Worm (Caenorhabditis elegans) whole organism, L2 larva: ENCODE measurements around the gene sptl-1.
A peak's percentile ranks its signal among the peaks of the same experiment; 100 is the strongest.

ENCODE experiments used
- F13H6.1 ChIP-seq: sonication (generic microtip); optimal IDR thresholded peaks from 2 replicates; lab custom pipeline; 2016; ENCODE audit warnings: missing genetic modification characterization, missing compliant biosample characterization
- R02D3.7 ChIP-seq: fragments of 150-350 bp; optimal IDR thresholded peaks from 2 replicates; lab custom pipeline; 2014; ENCODE audit warnings: missing biosample characterization, missing genetic modification characterization
- Y55F3AM.14 ChIP-seq: fragments of 200-800 bp; sonication (Bioruptor generic); optimal IDR thresholded peaks from 2 replicates; lab custom pipeline; 2018; ENCODE audit warnings: mild to moderate bottlenecking, missing genetic modification characterization, missing compliant biosample characterization
- ZK546.5 ChIP-seq: sonication (generic microtip); optimal IDR thresholded peaks from 2 replicates; lab custom pipeline; 2017; ENCODE audit warnings: missing biosample characterization, missing genetic modification characterization
- alr-1 ChIP-seq: fragments of 150-350 bp; optimal IDR thresholded peaks from 2 replicates; lab custom pipeline; 2014; ENCODE audit warnings: missing biosample characterization, missing genetic modification characterization
- aly-2 ChIP-seq: fragments of 150-350 bp; optimal IDR thresholded peaks from 2 replicates; lab custom pipeline; 2014; ENCODE audit warnings: missing biosample characterization, missing genetic modification characterization
- ama-1 ChIP-seq: fragments of 150-350 bp; optimal IDR thresholded peaks from 2 replicates; lab custom pipeline; 2018; ENCODE audit warnings: inconsistent platforms
- blmp-1 ChIP-seq: sonication (generic microtip); optimal IDR thresholded peaks from 2 replicates; lab custom pipeline; 2017; ENCODE audit warnings: missing genetic modification characterization, mild to moderate bottlenecking, missing compliant biosample characterization, antibody characterized with exemption, moderate library complexity; ENCODE audit not compliant: insufficient read depth
- ceh-16 ChIP-seq: fragments of 150-350 bp; optimal IDR thresholded peaks from 2 replicates; lab custom pipeline; 2014; ENCODE audit warnings: missing biosample characterization, missing genetic modification characterization
- crh-2 ChIP-seq: sonication (generic microtip); optimal IDR thresholded peaks from 2 replicates; lab custom pipeline; 2017; ENCODE audit warnings: missing biosample characterization, missing genetic modification characterization
- dmd-4 ChIP-seq: sonication (generic microtip); optimal IDR thresholded peaks from 2 replicates; lab custom pipeline; 2017; ENCODE audit warnings: missing biosample characterization, missing genetic modification characterization
- egl-27 ChIP-seq: sonication (generic microtip); optimal IDR thresholded peaks from 3 replicates; lab custom pipeline; 2017; ENCODE audit warnings: missing biosample characterization, missing genetic modification reagents, missing genetic modification characterization
- elt-1 ChIP-seq: fragments of 150-350 bp; optimal IDR thresholded peaks from 2 replicates; lab custom pipeline; 2014; ENCODE audit warnings: missing biosample characterization, missing genetic modification characterization
- elt-3 ChIP-seq: sonication (generic microtip); optimal IDR thresholded peaks from 2 replicates; lab custom pipeline; 2017; ENCODE audit warnings: missing biosample characterization, missing genetic modification characterization
- fos-1 ChIP-seq: fragments of 150-350 bp; optimal IDR thresholded peaks from 2 replicates; lab custom pipeline; 2014; ENCODE audit warnings: missing biosample characterization, missing genetic modification characterization
- gmeb-1 ChIP-seq: fragments of 150-350 bp; optimal IDR thresholded peaks from 2 replicates; lab custom pipeline; 2014; ENCODE audit warnings: missing biosample characterization, missing genetic modification characterization
- lin-11 ChIP-seq: fragments of 150-350 bp; sonication (generic microtip); optimal IDR thresholded peaks from 2 replicates; lab custom pipeline; 2014; ENCODE audit warnings: missing biosample characterization, missing genetic modification characterization, inconsistent platforms, mixed read lengths
- lin-39 ChIP-seq: fragments of 150-350 bp; optimal IDR thresholded peaks from 2 replicates; lab custom pipeline; 2014; ENCODE audit warnings: missing biosample characterization, missing genetic modification reagents, missing genetic modification characterization
- lsy-2 ChIP-seq, 2 experiments: fragments of 150-350 bp in 1 of 2; sonication (generic microtip) in 1 of 2; optimal IDR thresholded peaks; 2 replicates each; lab custom pipeline; 2014 to 2017; ENCODE audit warnings: missing biosample characterization in 2 of 2, missing genetic modification characterization in 2 of 2
- mab-5 ChIP-seq: fragments of 150-350 bp; optimal IDR thresholded peaks from 2 replicates; lab custom pipeline; 2014; ENCODE audit warnings: missing biosample characterization, missing genetic modification characterization
- mbf-1 ChIP-seq: sonication (generic microtip); optimal IDR thresholded peaks from 2 replicates; lab custom pipeline; 2017; ENCODE audit warnings: missing biosample characterization, missing genetic modification characterization
- mdl-1 ChIP-seq, 2 experiments: fragments of 150-350 bp in 1 of 2; sonication (generic microtip) in 1 of 2; optimal IDR thresholded peaks; 2 replicates each; lab custom pipeline; 2017; ENCODE audit warnings: missing biosample characterization in 2 of 2, missing genetic modification characterization in 2 of 2
- nhr-10 ChIP-seq: sonication (generic microtip); optimal IDR thresholded peaks from 2 replicates; lab custom pipeline; 2017; ENCODE audit warnings: missing biosample characterization, missing genetic modification characterization
- nhr-129 ChIP-seq: fragments of 150-350 bp; optimal IDR thresholded peaks from 2 replicates; lab custom pipeline; 2014; ENCODE audit warnings: missing biosample characterization, missing genetic modification characterization
- nhr-21 ChIP-seq: fragments of 150-350 bp; optimal IDR thresholded peaks from 2 replicates; lab custom pipeline; 2014; ENCODE audit warnings: missing biosample characterization, missing genetic modification characterization
- nhr-23 ChIP-seq: fragments of 150-350 bp; optimal IDR thresholded peaks from 2 replicates; lab custom pipeline; 2014; ENCODE audit warnings: missing biosample characterization, missing genetic modification reagents, missing genetic modification characterization
- nhr-25 ChIP-seq: fragments of 150-350 bp; sonication (generic microtip); optimal IDR thresholded peaks from 3 replicates; lab custom pipeline; 2014; ENCODE audit warnings: missing biosample characterization, missing genetic modification characterization
- nhr-6 ChIP-seq: fragments of 150-350 bp; optimal IDR thresholded peaks from 2 replicates; lab custom pipeline; 2014; ENCODE audit warnings: missing biosample characterization, missing genetic modification characterization
- nhr-77 ChIP-seq: fragments of 150-350 bp; optimal IDR thresholded peaks from 2 replicates; lab custom pipeline; 2014; ENCODE audit warnings: missing biosample characterization, missing genetic modification characterization
- peb-1 ChIP-seq: fragments of 150-350 bp; optimal IDR thresholded peaks from 2 replicates; lab custom pipeline; 2014; ENCODE audit warnings: missing biosample characterization, missing genetic modification characterization
- sem-4 ChIP-seq: fragments of 150-350 bp; optimal IDR thresholded peaks from 2 replicates; lab custom pipeline; 2014; ENCODE audit warnings: missing biosample characterization, missing genetic modification reagents, missing genetic modification characterization
- skn-1 ChIP-seq: sonication (generic microtip); optimal IDR thresholded peaks from 2 replicates; lab custom pipeline; 2017; ENCODE audit warnings: missing biosample characterization, missing genetic modification characterization
- sma-3 ChIP-seq: sonication (generic microtip); optimal IDR thresholded peaks from 2 replicates; lab custom pipeline; 2016; ENCODE audit warnings: missing genetic modification reagents, missing genetic modification characterization, missing compliant biosample characterization
- sma-9 ChIP-seq, 2 experiments: fragments of 150-350 bp in 1 of 2; sonication (generic microtip) in 1 of 2; optimal IDR thresholded peaks; 2 replicates each; lab custom pipeline; 2014 to 2016; ENCODE audit warnings: missing genetic modification characterization in 2 of 2, mild to moderate bottlenecking in 1 of 2, missing biosample characterization in 1 of 2, missing compliant biosample characterization in 1 of 2, missing genetic modification reagents in 1 of 2, moderate library complexity in 1 of 2
- snpc-4 ChIP-seq: fragments of 150-350 bp; optimal IDR thresholded peaks from 2 replicates; lab custom pipeline; 2014; ENCODE audit warnings: missing biosample characterization, missing genetic modification characterization
- unc-39 ChIP-seq: fragments of 150-350 bp; optimal IDR thresholded peaks from 2 replicates; lab custom pipeline; 2014; ENCODE audit warnings: missing biosample characterization, missing genetic modification characterization
- unc-55 ChIP-seq: fragments of 150-350 bp; sonication (generic microtip); optimal IDR thresholded peaks from 3 replicates; lab custom pipeline; 2014; ENCODE audit warnings: missing biosample characterization, missing genetic modification reagents, missing genetic modification characterization
- unc-62 ChIP-seq: fragments of 150-350 bp; optimal IDR thresholded peaks from 2 replicates; lab custom pipeline; 2014; ENCODE audit warnings: missing biosample characterization, missing genetic modification reagents, missing genetic modification characterization
- zag-1 ChIP-seq: fragments of 150-350 bp; optimal IDR thresholded peaks from 2 replicates; lab custom pipeline; 2014; ENCODE audit warnings: missing biosample characterization, missing genetic modification characterization
- ztf-1 ChIP-seq: fragments of 200-800 bp; sonication (Bioruptor generic); conservative IDR thresholded peaks from 2 replicates; pipeline ENCODE4 v1.3.6; 2022; ENCODE audit warnings: missing genetic modification characterization, missing compliant biosample characterization
- ztf-11 ChIP-seq: sonication (generic microtip); optimal IDR thresholded peaks from 2 replicates; lab custom pipeline; 2017; ENCODE audit warnings: missing biosample characterization, missing genetic modification characterization
- ztf-4 ChIP-seq: fragments of 150-350 bp; optimal IDR thresholded peaks from 2 replicates; lab custom pipeline; 2014; ENCODE audit warnings: missing biosample characterization, missing genetic modification characterization

The sptl-1 gene

DNA sequence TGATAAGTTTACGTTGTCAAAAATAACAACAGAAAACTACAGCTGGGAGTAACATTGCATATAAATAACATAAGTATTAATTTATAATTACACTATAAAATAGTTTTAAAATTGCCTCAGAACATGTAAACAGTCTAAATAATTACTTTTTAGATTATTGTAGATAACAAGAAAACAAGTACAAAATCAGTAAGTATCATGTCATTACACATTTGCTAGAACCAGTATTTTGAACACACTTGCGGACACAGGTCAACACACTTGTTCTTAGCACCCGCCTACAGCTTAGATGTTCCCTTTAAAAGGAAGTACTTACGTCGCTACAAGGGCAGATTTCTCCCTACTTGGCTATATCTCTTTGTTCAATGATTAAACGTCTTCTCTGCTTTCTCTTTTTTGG is 17.5 kb upstream of the sptl-1 start, which contains the start of gene F23F1.2:
TSS of gene F23F1.2 (plus strand) at position 301 of the 400 bp plus-strand sequence.
- TF ChIP-seq mbf-1 (no peak), sma-9 (GFP tag; optimal IDR thresholded peaks at IDR 0.05; lab: Kevin White, UChicago) (no peak), sma-9 (tag; optimal IDR thresholded peaks at IDR 0.05; lab: Kevin White, UChicago) (no peak), ZK546.5 (tag; lab: Kevin White, UChicago) (no peak), zag-1 (no peak), crh-2 (tag; lab: Kevin White, UChicago) (no peak), mab-5 (no peak), blmp-1 (tag; lab: Kevin White, UChicago) (no peak), dmd-4 (no peak), mdl-1 (tag; optimal IDR thresholded peaks at IDR 0.05; lab: Kevin White, UChicago) (no peak), skn-1 (tag; lab: Kevin White, UChicago) (no peak), peb-1 (tag; lab: Kevin White, UChicago) (no peak), unc-39 (tag; lab: Kevin White, UChicago) (no peak), ceh-16 (tag; lab: Kevin White, UChicago) (no peak), gmeb-1 (tag; lab: Kevin White, UChicago) (no peak)

DNA sequence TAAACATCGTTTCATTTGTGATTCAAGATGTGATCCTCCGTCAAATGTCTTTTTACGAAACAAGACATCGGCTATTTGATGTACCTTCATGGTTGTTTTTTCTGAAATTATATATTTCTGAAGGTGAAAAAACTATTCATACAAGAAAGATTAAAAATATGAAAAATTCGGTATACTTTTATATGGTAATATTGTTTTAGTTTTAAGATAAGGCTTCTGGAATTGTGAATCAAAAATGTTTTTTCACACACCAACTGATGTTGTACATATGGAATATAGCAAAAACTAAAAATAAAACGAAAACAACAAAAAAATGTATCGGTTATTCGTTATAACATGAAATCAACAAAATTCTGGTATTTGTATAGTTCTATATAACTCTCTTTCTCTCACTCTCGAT is 14.2 kb upstream of the sptl-1 start, which contains the start of gene F23F1.6:
TSS of gene F23F1.6 (minus strand) at position 101 of the 400 bp plus-strand sequence.
- no peak for TF ChIP-seq blmp-1 (tag; lab: Kevin White, UChicago)
- no peak for TF ChIP-seq ztf-4 (tag; lab: Kevin White, UChicago)
- no peak for TF ChIP-seq snpc-4 (tag; lab: Kevin White, UChicago)
- no peak for TF ChIP-seq unc-39 (tag; lab: Kevin White, UChicago)

DNA sequence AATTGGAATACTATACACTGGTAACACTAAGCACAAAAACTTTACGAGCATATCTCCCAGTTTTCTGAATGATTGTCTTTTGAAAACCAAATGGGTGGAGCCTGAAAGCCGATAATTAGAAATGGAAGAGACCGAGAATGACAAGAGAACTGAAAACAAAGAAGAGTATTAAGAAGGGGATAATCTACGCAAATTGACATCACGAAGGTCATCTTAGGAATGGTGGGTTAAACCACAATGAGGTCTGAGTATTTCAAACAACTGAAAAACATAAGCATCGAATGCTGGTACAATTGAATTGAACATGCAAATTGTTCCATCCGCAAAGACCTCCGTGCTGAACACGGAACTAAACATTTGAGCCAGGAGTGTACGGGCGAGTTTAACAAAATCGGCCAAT is 12.0 kb upstream of the sptl-1 start, which contains the start of gene spp-24:
TSS of gene spp-24 (minus strand) at position 101 of the 400 bp plus-strand sequence.
- TF ChIP-seq dmd-4 (no peak), aly-2 (tag; lab: Kevin White, UChicago) (no peak), nhr-23 (tag; lab: Kevin White, UChicago) (no peak), ztf-11 (no peak), nhr-129 (tag; lab: Kevin White, UChicago) (no peak), sma-3 (GFP tag; lab: Kevin White, UChicago) (no peak), nhr-6 (tag; lab: Kevin White, UChicago) (no peak)

DNA sequence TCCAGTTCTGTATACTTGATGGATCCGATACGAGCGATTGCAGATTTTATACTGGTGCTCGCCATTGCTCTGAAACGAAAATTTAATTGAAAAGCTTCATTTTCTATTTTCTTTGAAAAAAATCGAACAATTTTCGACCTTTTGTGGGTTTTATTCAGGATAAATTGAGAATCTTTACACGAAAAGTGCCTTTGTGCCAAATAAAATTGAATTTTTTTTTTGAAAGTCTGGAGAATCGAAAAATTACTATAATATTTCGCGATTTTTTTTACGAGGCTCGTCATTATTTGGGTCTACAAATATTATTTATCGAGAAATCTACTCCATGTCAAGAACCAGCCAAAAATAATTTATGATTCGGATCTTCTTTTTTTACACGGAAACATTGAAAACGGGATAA is 9.5 kb upstream of the sptl-1 start, which contains the start of gene F23F1.10:
TSS of gene F23F1.10 (minus strand) at position 69 of the 400 bp plus-strand sequence.
- TF ChIP-seq zag-1 (no peak), unc-55 (no peak), F13H6.1 (tag; lab: Kevin White, UChicago) (no peak), ama-1 (lab: Kevin White, UChicago) (no peak), lin-39 (tag; lab: Kevin White, UChicago) (no peak), alr-1 (tag; lab: Kevin White, UChicago) (no peak), sma-9 (GFP tag; optimal IDR thresholded peaks at IDR 0.05; lab: Kevin White, UChicago) (no peak), sma-9 (tag; optimal IDR thresholded peaks at IDR 0.05; lab: Kevin White, UChicago) (no peak), elt-1 (no peak), nhr-25 (tag; lab: Kevin White, UChicago) (no peak), crh-2 (tag; lab: Kevin White, UChicago) (no peak)
- TF ChIP-seq, all 48 proteins: peak for 0

DNA sequence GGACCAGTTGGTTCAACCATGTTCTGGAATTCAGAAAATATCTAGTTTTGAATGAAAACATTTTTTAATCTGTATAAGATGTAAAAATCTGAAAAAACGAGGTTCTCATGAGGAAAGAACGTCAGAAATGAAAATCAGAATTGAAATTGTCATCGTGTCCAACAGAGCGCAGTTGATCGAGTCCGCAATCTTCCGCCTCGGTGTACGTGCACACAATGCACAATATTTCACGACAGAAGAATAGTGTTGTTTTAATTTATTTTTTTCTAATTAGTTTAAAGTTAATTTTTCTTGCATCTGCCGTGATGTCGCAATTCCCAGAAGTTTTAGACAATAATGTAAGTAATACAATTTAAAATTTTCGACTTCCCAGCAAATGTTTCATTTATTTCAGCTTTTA is 7.8 kb upstream of the sptl-1 start, which contains the start of gene nfyc-1:
TSS of gene nfyc-1 (plus strand) at position 268 of the 400 bp plus-strand sequence.
- TF ChIP-seq R02D3.7 (tag; lab: Kevin White, UChicago) (no peak), zag-1 (no peak), ztf-1 (GFP tag; lab: Robert Waterston, UW) (no peak), fos-1 (tag; lab: Kevin White, UChicago) (peak; percentile 57), ztf-4 (tag; lab: Kevin White, UChicago) (peak; percentile 24), ZK546.5 (tag; lab: Kevin White, UChicago) (no peak), nhr-21 (tag; lab: Kevin White, UChicago) (no peak), mdl-1 (tag; optimal IDR thresholded peaks at IDR 0.05; lab: Kevin White, UChicago) (no peak), snpc-4 (tag; lab: Kevin White, UChicago) (no peak), unc-62 (no peak), sem-4 (tag; lab: Kevin White, UChicago) (no peak), lin-11 (tag; lab: Kevin White, UChicago) (peak; percentile 68), sma-3 (GFP tag; lab: Kevin White, UChicago) (peak; percentile 25), unc-39 (tag; lab: Kevin White, UChicago) (no peak), ceh-16 (tag; lab: Kevin White, UChicago) (no peak), nhr-77 (tag; lab: Kevin White, UChicago) (no peak), nhr-10 (tag; lab: Kevin White, UChicago) (no peak), peb-1 (tag; lab: Kevin White, UChicago) (no peak), elt-3 (tag; lab: Kevin White, UChicago) (no peak), Y55F3AM.14 (GFP tag; lab: Kevin White, UChicago) (no peak), nhr-6 (tag; lab: Kevin White, UChicago) (no peak), dmd-4 (no peak), lsy-2 (tag; optimal IDR thresholded peaks at IDR 0.05; lab: Kevin White, UChicago) (peak in 1 of 2 experiments; percentile 82), nhr-25 (tag; lab: Kevin White, UChicago) (peak; percentile 41), egl-27 (tag; lab: Kevin White, UChicago) (no peak), skn-1 (tag; lab: Kevin White, UChicago) (peak; percentile 98), blmp-1 (tag; lab: Kevin White, UChicago) (peak; percentile 26), unc-55 (peak; percentile 81), alr-1 (tag; lab: Kevin White, UChicago) (no peak), crh-2 (tag; lab: Kevin White, UChicago) (peak; percentile 77), lin-39 (tag; lab: Kevin White, UChicago) (no peak)
